Fruit fly (Drosophila melanogaster): Measurements from ENCODE around the gene lovit.
"Not testable (repeated sequence)": the region's sequence is repeated elsewhere in the genome, so short reads cannot be mapped to it uniquely, and the experiment has no call there.

dm6 chr3L:25414195-25414594, 256.6 kb downstream of the lovit start:
- not testable (repeated sequence) for TF ChIP-seq CG9932 (GFP tag; IDR thresholded peaks at IDR 0.05); CG4820 (GFP tag; optimal IDR thresholded peaks at IDR 0.05); Taf1 (GFP tag; IDR thresholded peaks at IDR 0.05); schlank (tag; optimal IDR thresholded peaks at IDR 0.05); pan (optimal IDR thresholded peaks at IDR 0.05); pan (GFP tag; optimal IDR thresholded peaks at IDR 0.05 in 1 of 2, IDR thresholded peaks at IDR 0.05 in 1 of 2); stc (GFP tag; IDR thresholded peaks at IDR 0.05); sim (GFP tag; IDR thresholded peaks at IDR 0.05); disco-r (GFP tag; optimal IDR thresholded peaks at IDR 0.05); B-H2 (GFP tag; optimal IDR thresholded peaks at IDR 0.05); CG6813 (GFP tag; optimal IDR thresholded peaks at IDR 0.05); CG10321 (GFP tag; IDR thresholded peaks at IDR 0.05); CG16779 (GFP tag; IDR thresholded peaks at IDR 0.05); CG13424 (tag; optimal IDR thresholded peaks at IDR 0.05); cas (GFP tag; IDR thresholded peaks at IDR 0.05)
